Worm (Caenorhabditis elegans) whole organism, young adult: Measurements from ENCODE around the gene snt-3.

Experiments
- B0035.1 ChIP-seq: sonication (generic microtip); optimal IDR thresholded peaks from 2 replicates; lab custom pipeline; 2016; ENCODE audit warnings: missing genetic modification characterization, mild to moderate bottlenecking, missing compliant biosample characterization, missing genotype, missing genetic modification reagents
- F52B5.7 ChIP-seq: sonication (generic microtip); optimal IDR thresholded peaks from 2 replicates; lab custom pipeline; 2016; ENCODE audit warnings: mild to moderate bottlenecking, missing genetic modification characterization, missing compliant biosample characterization
- ZK185.1 ChIP-seq: sonication (generic microtip); optimal IDR thresholded peaks from 2 replicates; lab custom pipeline; 2016; ENCODE audit warnings: mild to moderate bottlenecking, missing genetic modification characterization, missing compliant biosample characterization; ENCODE audit not compliant: poor library complexity, severe bottlenecking
- attf-6 ChIP-seq: fragments of 200-800 bp; sonication (Bioruptor generic); IDR thresholded peaks from 2 replicates; pipeline ENCODE4 v1.3.6; 2022; ENCODE audit warnings: missing genetic modification reagents, missing genetic modification characterization, missing compliant biosample characterization
- dox-1 ChIP-seq: fragments of 200-800 bp; sonication (Bioruptor generic); IDR thresholded peaks from 2 replicates; pipeline ENCODE4 v1.3.6; 2022; ENCODE audit warnings: missing genetic modification reagents, missing genetic modification characterization, missing compliant biosample characterization
- lin-35 ChIP-seq, 3 experiments: fragments of 150-350 bp in 2 of 3; sonication (generic microtip) in 1 of 3; optimal IDR thresholded peaks; 2 replicates each; lab custom pipeline; 2014 to 2018; ENCODE audit warnings: missing biosample characterization in 3 of 3, missing genetic modification characterization in 3 of 3, missing genetic modification reagents in 3 of 3
- nfya-1 ChIP-seq: sonication (generic microtip); optimal IDR thresholded peaks from 2 replicates; lab custom pipeline; 2017; ENCODE audit warnings: antibody characterized with exemption, missing compliant biosample characterization, missing genetic modification characterization, borderline replicate concordance; ENCODE audit not compliant: insufficient read depth
- nhr-120 ChIP-seq: fragments of 200-800 bp; sonication (Bioruptor generic); IDR thresholded peaks from 2 replicates; pipeline ENCODE4 v1.3.6; 2022; ENCODE audit warnings: missing genetic modification characterization, missing compliant biosample characterization
- snpc-3.4 ChIP-seq: sonication (generic microtip); optimal IDR thresholded peaks from 2 replicates; lab custom pipeline; 2017; ENCODE audit warnings: missing genetic modification characterization, mild to moderate bottlenecking, missing compliant biosample characterization, antibody characterized with exemption, moderate library complexity, missing genotype, missing genetic modification reagents
- snpc-4 ChIP-seq, 5 experiments: fragments of 150-350 bp in 1 of 5; sonication (generic microtip) in 4 of 5; optimal IDR thresholded peaks; 2 replicates each; lab custom pipeline; 2014 to 2018; ENCODE audit warnings: missing genetic modification characterization in 5 of 5, missing biosample characterization in 3 of 5, antibody characterized with exemption in 2 of 5, mild to moderate bottlenecking in 2 of 5, missing compliant biosample characterization in 2 of 5, missing genotype in 2 of 5, moderate library complexity in 2 of 5, missing genetic modification reagents in 1 of 5

DNA sequence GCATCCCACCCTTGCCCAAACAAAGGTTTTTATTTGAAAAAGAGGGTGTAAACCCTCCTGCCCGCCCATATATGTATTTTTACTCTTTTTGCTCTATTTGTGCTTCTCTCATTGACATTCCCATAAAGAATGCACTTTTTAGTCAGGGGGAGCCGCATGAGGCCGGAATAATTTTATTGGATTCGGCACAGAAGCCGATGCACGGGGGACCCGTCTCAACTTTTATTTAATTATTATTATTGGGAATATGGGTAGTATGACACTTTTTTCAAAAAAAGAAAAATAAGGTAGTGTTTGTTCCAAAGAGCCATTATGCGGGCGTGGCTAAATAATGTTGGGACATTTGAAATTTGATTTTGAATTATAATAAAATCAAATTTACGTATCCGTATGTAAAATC, 8.8 kb downstream of the snt-3 start:
- TF ChIP-seq snpc-4 (GFP tag; optimal IDR thresholded peaks at IDR 0.05; lab: Kevin White, UChicago) (no peak), snpc-4 (tag; optimal IDR thresholded peaks at IDR 0.05; lab: Kevin White, UChicago) (no peak), B0035.1 (tag; lab: Kevin White, UChicago) (no peak), snpc-3.4 (tag; lab: Kevin White, UChicago) (no peak), F52B5.7 (tag; lab: Kevin White, UChicago) (no peak), nfya-1 (tag; lab: Kevin White, UChicago) (no peak), nhr-120 (GFP tag; lab: Robert Waterston, UW) (no peak), ZK185.1 (tag; lab: Kevin White, UChicago) (no peak), dox-1 (GFP tag; lab: Robert Waterston, UW) (no peak), lin-35 (GFP tag; optimal IDR thresholded peaks at IDR 0.05; lab: Kevin White, UChicago) (no peak), attf-6 (GFP tag; lab: Robert Waterston, UW) (no peak)
